Worm (Caenorhabditis elegans) whole organism, young adult: ENCODE data around the gene fkh-9.

Experiments used
- B0261.1 ChIP-seq: sonication (generic microtip); optimal IDR thresholded peaks from 2 replicates; lab custom pipeline; 2016; ENCODE audit warnings: mild to moderate bottlenecking, missing genetic modification characterization, moderate library complexity, missing compliant biosample characterization
- C17E4.6 ChIP-seq: fragments of 200-800 bp; sonication (Bioruptor generic); IDR thresholded peaks from 2 replicates; pipeline ENCODE4 v1.3.6; 2022; ENCODE audit warnings: missing genetic modification reagents, missing genetic modification characterization, missing compliant biosample characterization
- D2030.7 ChIP-seq: fragments of 200-800 bp; sonication (Bioruptor generic); IDR thresholded peaks from 2 replicates; pipeline ENCODE4 v1.3.6; 2022; ENCODE audit warnings: missing genetic modification reagents, missing genetic modification characterization, missing compliant biosample characterization
- F23B12.7 ChIP-seq: sonication (generic microtip); optimal IDR thresholded peaks from 2 replicates; lab custom pipeline; 2017; ENCODE audit warnings: missing genetic modification characterization, mild to moderate bottlenecking, missing compliant biosample characterization, antibody characterized with exemption, moderate library complexity; ENCODE audit not compliant: insufficient read depth
- F33H1.4 ChIP-seq: fragments of 200-800 bp; sonication (Bioruptor generic); IDR thresholded peaks from 2 replicates; pipeline ENCODE4 v1.3.6; 2022; ENCODE audit warnings: missing genetic modification reagents, missing genetic modification characterization, missing compliant biosample characterization
- F52B5.7 ChIP-seq: sonication (generic microtip); optimal IDR thresholded peaks from 2 replicates; lab custom pipeline; 2016; ENCODE audit warnings: mild to moderate bottlenecking, missing genetic modification characterization, missing compliant biosample characterization
- F57A8.1 ChIP-seq: fragments of 200-800 bp; sonication (Bioruptor generic); optimal IDR thresholded peaks from 2 replicates; lab custom pipeline; 2018; ENCODE audit warnings: mild to moderate bottlenecking, missing genetic modification characterization, moderate library complexity, missing compliant biosample characterization
- F57C9.4 ChIP-seq: sonication (generic microtip); optimal IDR thresholded peaks from 2 replicates; lab custom pipeline; 2017; ENCODE audit warnings: mild to moderate bottlenecking, missing genetic modification characterization, missing compliant biosample characterization
- Y53F4B.3 ChIP-seq: fragments of 200-800 bp; sonication (Bioruptor generic); IDR thresholded peaks from 2 replicates; pipeline ENCODE4 v1.3.6; 2022; ENCODE audit warnings: missing genetic modification reagents, missing genetic modification characterization, missing compliant biosample characterization
- Y56A3A.18 ChIP-seq: fragments of 200-800 bp; sonication (Bioruptor generic); IDR thresholded peaks from 2 replicates; pipeline ENCODE4 v1.3.6; 2022; ENCODE audit warnings: missing genetic modification reagents, missing genetic modification characterization, missing compliant biosample characterization
- Y95B8A.8 ChIP-seq: fragments of 200-800 bp; sonication (Bioruptor generic); IDR thresholded peaks from 2 replicates; pipeline ENCODE4 v1.3.6; 2022; ENCODE audit warnings: missing genetic modification reagents, missing genetic modification characterization, missing compliant biosample characterization
- akir-1 ChIP-seq: fragments of 200-800 bp; sonication (Bioruptor generic); optimal IDR thresholded peaks from 2 replicates; lab custom pipeline; 2018; ENCODE audit warnings: mild to moderate bottlenecking, missing genetic modification characterization, moderate library complexity, missing compliant biosample characterization
- attf-5 ChIP-seq: fragments of 200-800 bp; sonication (Bioruptor generic); optimal IDR thresholded peaks from 2 replicates; lab custom pipeline; 2018; ENCODE audit warnings: mild to moderate bottlenecking, missing genetic modification characterization, missing compliant biosample characterization
- attf-6 ChIP-seq: fragments of 200-800 bp; sonication (Bioruptor generic); IDR thresholded peaks from 2 replicates; pipeline ENCODE4 v1.3.6; 2022; ENCODE audit warnings: missing genetic modification reagents, missing genetic modification characterization, missing compliant biosample characterization
- bed-2 ChIP-seq: fragments of 200-800 bp; sonication (Bioruptor generic); IDR thresholded peaks from 2 replicates; pipeline ENCODE4 v1.3.6; 2022; ENCODE audit warnings: missing genetic modification reagents, missing genetic modification characterization, missing compliant biosample characterization
- cebp-1 ChIP-seq, 2 experiments: fragments of 200-800 bp in 1 of 2; sonication (Bioruptor generic) in 1 of 2; sonication (generic microtip) in 1 of 2; IDR thresholded peaks in 1 of 2; optimal IDR thresholded peaks in 1 of 2; 2 replicates each; pipeline versions ENCODE4 v1.3.6 to Lab custom; 2017 to 2022; ENCODE audit warnings: missing compliant biosample characterization in 2 of 2, missing genetic modification characterization in 2 of 2, mild to moderate bottlenecking in 1 of 2, missing genetic modification reagents in 1 of 2, moderate library complexity in 1 of 2
- cebp-2 ChIP-seq: fragments of 200-800 bp; sonication (Bioruptor generic); IDR thresholded peaks from 2 replicates; pipeline ENCODE4 v1.3.6; 2022; ENCODE audit warnings: missing genetic modification characterization, missing compliant biosample characterization
- ceh-40 ChIP-seq: fragments of 200-800 bp; sonication (Bioruptor generic); IDR thresholded peaks from 2 replicates; pipeline ENCODE4 v1.3.6; 2022; ENCODE audit warnings: missing genetic modification characterization, missing compliant biosample characterization
- die-1 ChIP-seq: sonication (generic microtip); optimal IDR thresholded peaks from 2 replicates; lab custom pipeline; 2016; ENCODE audit warnings: missing genotype, mild to moderate bottlenecking, missing genetic modification characterization, missing compliant biosample characterization
- dpl-1 ChIP-seq: fragments of 150-350 bp; optimal IDR thresholded peaks from 2 replicates; lab custom pipeline; 2014; ENCODE audit warnings: missing biosample characterization, missing genetic modification reagents, missing genetic modification characterization
- efl-1 ChIP-seq: fragments of 150-350 bp; optimal IDR thresholded peaks from 2 replicates; lab custom pipeline; 2014; ENCODE audit warnings: missing biosample characterization, missing genetic modification reagents, missing genetic modification characterization
- egrh-3 ChIP-seq: fragments of 200-800 bp; sonication (Bioruptor generic); IDR thresholded peaks from 2 replicates; pipeline ENCODE4 v1.3.6; 2022; ENCODE audit warnings: missing genetic modification reagents, missing genetic modification characterization, missing compliant biosample characterization
- ekl-4 ChIP-seq: fragments of 200-800 bp; sonication (Bioruptor generic); IDR thresholded peaks from 2 replicates; pipeline ENCODE4 v1.3.6; 2022; ENCODE audit warnings: missing genetic modification reagents, missing genetic modification characterization, missing compliant biosample characterization
- ets-4 ChIP-seq: fragments of 200-800 bp; sonication (Bioruptor generic); optimal IDR thresholded peaks from 2 replicates; lab custom pipeline; 2018; ENCODE audit warnings: mild to moderate bottlenecking, missing genetic modification characterization, missing compliant biosample characterization
- hlh-26 ChIP-seq: fragments of 200-800 bp; sonication (Bioruptor generic); conservative IDR thresholded peaks from 2 replicates; pipeline ENCODE4 v1.3.6; 2022; ENCODE audit warnings: missing genetic modification reagents, missing genetic modification characterization, missing compliant biosample characterization
- hmg-1.2 ChIP-seq: fragments of 200-800 bp; sonication (Bioruptor generic); IDR thresholded peaks from 2 replicates; pipeline ENCODE4 v1.3.6; 2022; ENCODE audit warnings: missing genetic modification reagents, missing genetic modification characterization, missing compliant biosample characterization
- lin-35 ChIP-seq, 3 experiments: fragments of 150-350 bp in 2 of 3; sonication (generic microtip) in 1 of 3; optimal IDR thresholded peaks; 2 replicates each; lab custom pipeline; 2014 to 2018; ENCODE audit warnings: missing biosample characterization in 3 of 3, missing genetic modification characterization in 3 of 3, missing genetic modification reagents in 3 of 3
- madf-3 ChIP-seq: fragments of 200-800 bp; sonication (Bioruptor generic); IDR thresholded peaks from 2 replicates; pipeline ENCODE4 v1.3.6; 2022; ENCODE audit warnings: missing genetic modification reagents, missing genetic modification characterization, missing compliant biosample characterization
- madf-6 ChIP-seq: fragments of 200-800 bp; sonication (Bioruptor generic); IDR thresholded peaks from 2 replicates; pipeline ENCODE4 v1.3.6; 2022; ENCODE audit warnings: missing genetic modification reagents, missing genetic modification characterization, missing compliant biosample characterization
- madf-8 ChIP-seq: fragments of 200-800 bp; sonication (Bioruptor generic); conservative IDR thresholded peaks from 2 replicates; pipeline ENCODE4 v1.3.6; 2022; ENCODE audit warnings: missing genetic modification reagents, missing genetic modification characterization, missing compliant biosample characterization
- mel-28 ChIP-seq: sonication (generic microtip); optimal IDR thresholded peaks from 2 replicates; lab custom pipeline; 2016; ENCODE audit warnings: borderline replicate concordance, mild to moderate bottlenecking, missing genetic modification characterization, missing compliant biosample characterization
- nfyb-1 ChIP-seq: fragments of 200-800 bp; sonication (Bioruptor generic); IDR thresholded peaks from 2 replicates; pipeline ENCODE4 v1.3.6; 2022; ENCODE audit warnings: missing genetic modification reagents, missing genetic modification characterization, missing compliant biosample characterization
- nhr-80 ChIP-seq: sonication (generic microtip); optimal IDR thresholded peaks from 2 replicates; lab custom pipeline; 2016; ENCODE audit warnings: missing genetic modification characterization, missing compliant biosample characterization
- nhr-90 ChIP-seq: sonication (generic microtip); optimal IDR thresholded peaks from 2 replicates; lab custom pipeline; 2016; ENCODE audit warnings: missing genotype, mild to moderate bottlenecking, missing genetic modification characterization, missing compliant biosample characterization
- pbrm-1 ChIP-seq: fragments of 200-800 bp; sonication (Bioruptor generic); IDR thresholded peaks from 2 replicates; pipeline ENCODE4 v1.3.6; 2022; ENCODE audit warnings: missing genetic modification reagents, missing genetic modification characterization, missing compliant biosample characterization
- pha-4 ChIP-seq: fragments of 150-350 bp; sonication (generic microtip); optimal IDR thresholded peaks from 2 replicates; lab custom pipeline; 2014; ENCODE audit warnings: missing biosample characterization, missing genetic modification reagents, missing genetic modification characterization
- rcor-1 ChIP-seq: fragments of 200-800 bp; sonication (Bioruptor generic); IDR thresholded peaks from 2 replicates; pipeline ENCODE4 v1.3.6; 2022; ENCODE audit warnings: missing genetic modification reagents, missing genetic modification characterization, missing compliant biosample characterization
- rec-8 ChIP-seq, 2 experiments: sonication (generic microtip); optimal IDR thresholded peaks; 2 replicates each; lab custom pipeline; 2016; ENCODE audit warnings: mild to moderate bottlenecking in 2 of 2, missing genetic modification characterization in 2 of 2, missing genetic modification reagents in 2 of 2, missing genotype in 2 of 2, missing biosample characterization in 1 of 2, missing compliant biosample characterization in 1 of 2, moderate library complexity in 1 of 2
- rpc-1 ChIP-seq, 2 experiments: fragments of 150-350 bp in 1 of 2; sonication (generic microtip) in 1 of 2; optimal IDR thresholded peaks; 2 replicates each; lab custom pipeline; 2014 to 2018; ENCODE audit warnings: missing biosample characterization in 1 of 2, missing genetic modification characterization in 1 of 2, missing genetic modification reagents in 1 of 2, missing genotype in 1 of 2
- tbx-9 ChIP-seq: sonication (generic microtip); optimal IDR thresholded peaks from 2 replicates; lab custom pipeline; 2016; ENCODE audit warnings: borderline replicate concordance, missing genetic modification characterization, inconsistent platforms, missing compliant biosample characterization
- zfh-2 ChIP-seq: fragments of 200-800 bp; sonication (Bioruptor generic); conservative IDR thresholded peaks from 2 replicates; pipeline ENCODE4 v1.3.6; 2022; ENCODE audit warnings: missing genetic modification reagents, missing genetic modification characterization, missing compliant biosample characterization
- zim-3 ChIP-seq: sonication (generic microtip); optimal IDR thresholded peaks from 2 replicates; lab custom pipeline; 2017; ENCODE audit warnings: mild to moderate bottlenecking, missing genetic modification characterization, moderate library complexity, missing compliant biosample characterization
- ztf-28 ChIP-seq: fragments of 200-800 bp; sonication (Bioruptor generic); IDR thresholded peaks from 2 replicates; pipeline ENCODE4 v1.3.6; 2022; ENCODE audit warnings: missing genetic modification reagents, missing genetic modification characterization, missing compliant biosample characterization

fkh-9 gene

DNA sequence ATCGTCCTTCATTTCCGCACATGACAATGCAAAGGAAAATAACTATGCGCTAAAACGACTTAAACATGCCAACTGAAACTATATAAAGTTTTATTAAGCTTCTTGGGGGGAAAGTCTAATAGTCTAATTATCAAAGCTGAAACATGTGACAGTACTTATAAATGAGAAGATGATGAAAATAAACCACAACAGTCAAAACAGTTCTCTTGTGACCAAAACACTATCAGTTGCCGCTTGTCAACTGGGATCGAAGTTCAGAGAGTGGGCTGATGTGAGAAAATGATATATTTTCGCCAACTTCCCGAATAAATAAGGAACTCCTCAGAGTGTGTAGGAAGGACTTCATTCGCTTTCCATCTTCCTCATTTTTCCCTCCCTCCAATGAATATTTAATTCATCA is 4.7 kb downstream of the fkh-9 start:
- no peak for TF ChIP-seq cebp-2
- TF ChIP-seq nhr-80 (tag; lab: Kevin White, UChicago): peak; percentile 48
- TF ChIP-seq attf-6: no peak

DNA sequence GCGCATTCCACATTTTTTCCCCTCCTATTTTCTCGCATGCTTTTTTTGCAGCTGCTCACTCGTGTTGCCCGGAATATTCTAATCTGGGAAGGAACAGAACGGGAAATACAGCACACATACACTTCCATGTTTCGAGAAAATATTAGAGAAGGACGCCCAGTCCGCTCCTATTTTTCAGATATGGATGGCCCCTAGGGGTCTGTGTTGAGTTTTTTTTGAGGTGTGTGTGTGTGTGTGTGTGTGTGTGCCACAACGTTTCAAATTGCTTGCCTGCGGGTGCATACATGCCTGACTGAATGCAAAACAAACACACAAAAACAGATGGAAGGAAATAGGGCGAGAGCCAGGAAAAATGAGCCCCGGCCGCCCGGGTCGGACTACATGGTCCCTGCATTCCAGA is 5.2 kb downstream of the fkh-9 start:
- TF ChIP-seq zfh-2 (GFP tag; lab: Robert Waterston, UW) (peak; percentile 65), pbrm-1 (GFP tag; lab: Robert Waterston, UW) (0 out of 2 replicates have a peak, but pooled peaks have one; percentile 6), zim-3 (tag; lab: Kevin White, UChicago) (no peak)
- TF ChIP-seq, all 124 proteins: peak for 2

DNA sequence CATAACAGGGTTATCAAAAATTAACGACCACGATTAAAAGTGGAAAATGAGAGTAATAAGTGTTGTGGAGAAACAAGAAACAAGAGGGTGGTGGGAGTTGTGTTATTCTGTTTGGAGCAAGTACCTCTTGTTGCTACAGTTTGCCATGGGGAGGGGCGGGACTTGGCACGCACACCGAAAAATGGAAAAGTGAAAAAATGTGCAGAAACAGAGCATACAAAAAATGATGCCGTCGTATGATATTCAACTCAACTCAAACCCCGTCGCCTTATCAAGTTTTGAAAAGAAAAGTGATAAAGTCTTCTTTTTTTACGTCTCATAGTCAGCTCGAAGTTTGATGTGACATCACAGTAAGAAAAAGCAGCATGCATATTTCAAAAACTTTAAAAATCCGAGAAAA is 6.1 kb downstream of the fkh-9 start:
- TF ChIP-seq ets-4 (GFP tag; lab: Kevin White, UChicago) (no peak), hmg-1.2 (GFP tag; lab: Robert Waterston, UW) (no peak), Y95B8A.8 (GFP tag; lab: Robert Waterston, UW) (no peak), dpl-1 (GFP tag; lab: Kevin White, UChicago) (no peak), B0261.1 (no peak), tbx-9 (tag; lab: Kevin White, UChicago) (no peak), F23B12.7 (tag; lab: Kevin White, UChicago) (no peak), F33H1.4 (no peak), cebp-1 (GFP tag; IDR thresholded peaks at IDR 0.05; lab: Robert Waterston, UW) (no peak), cebp-1 (tag; optimal IDR thresholded peaks at IDR 0.05; lab: Kevin White, UChicago) (peak; percentile 17), rec-8 (tag; optimal IDR thresholded peaks at IDR 0.05; lab: Kevin White, UChicago) (no peak), bed-2 (GFP tag; lab: Robert Waterston, UW) (no peak), C17E4.6 (no peak), madf-8 (GFP tag; lab: Robert Waterston, UW) (no peak), madf-6 (GFP tag; lab: Robert Waterston, UW) (no peak), pha-4 (tag; lab: Kevin White, UChicago) (peak; percentile 8), attf-5 (GFP tag; lab: Kevin White, UChicago) (no peak), Y53F4B.3 (GFP tag; lab: Robert Waterston, UW) (no peak), akir-1 (no peak), nhr-90 (tag; lab: Kevin White, UChicago) (no peak), nfyb-1 (GFP tag; lab: Robert Waterston, UW) (0 out of 2 replicates have a peak, but pooled peaks have one; percentile 40), rcor-1 (GFP tag; lab: Robert Waterston, UW) (no peak), F57C9.4 (tag; lab: Kevin White, UChicago) (no peak), hlh-26 (no peak), D2030.7 (no peak), lin-35 (GFP tag; optimal IDR thresholded peaks at IDR 0.05; lab: Kevin White, UChicago) (no peak), ztf-28 (GFP tag; lab: Robert Waterston, UW) (no peak), ekl-4 (GFP tag; lab: Robert Waterston, UW) (no peak), egrh-3 (no peak), efl-1 (GFP tag; lab: Kevin White, UChicago) (no peak), F57A8.1 (GFP tag; lab: Kevin White, UChicago) (no peak), F52B5.7 (tag; lab: Kevin White, UChicago) (no peak), ceh-40 (GFP tag; lab: Robert Waterston, UW) (no peak), nhr-80 (tag; lab: Kevin White, UChicago) (peak; percentile 87), madf-3 (GFP tag; lab: Robert Waterston, UW) (peak; percentile 50; the same call in 1 of the 2 replicates), mel-28 (tag; lab: Kevin White, UChicago) (no peak), rpc-1 (optimal IDR thresholded peaks at IDR 0.05; lab: Kevin White, UChicago) (no peak), rpc-1 (tag; optimal IDR thresholded peaks at IDR 0.05; lab: Kevin White, UChicago) (no peak), die-1 (tag; lab: Kevin White, UChicago) (no peak), Y56A3A.18 (no peak)
